Worm (Caenorhabditis elegans) whole organism, L1 larva: ENCODE data around the gene T05G5.5.

Source experiments
- pag-3 ChIP-seq: sonication (generic microtip); optimal IDR thresholded peaks from 2 replicates; lab custom pipeline; 2017; ENCODE audit warnings: missing genetic modification characterization, mild to moderate bottlenecking, missing compliant biosample characterization, antibody characterized with exemption, borderline replicate concordance; ENCODE audit not compliant: insufficient read depth
- pqm-1 ChIP-seq: sonication (generic microtip); optimal IDR thresholded peaks from 3 replicates; lab custom pipeline; 2017; ENCODE audit warnings: missing biosample characterization, missing genetic modification characterization

ce11 chrIII:9738954-9739353 lies 12.3 kb downstream of the T05G5.5 start, which contains the start of gene hlh-4:
- no peak for TF ChIP-seq pag-3 (tag; lab: Kevin White, UChicago)
- TF ChIP-seq pqm-1 (tag; lab: Kevin White, UChicago), result no peak
